Worm (Caenorhabditis elegans) whole organism, L1 larva: Measurements from ENCODE around the gene ZC317.7.

ENCODE experiments used
- F16B12.6 ChIP-seq: fragments of 150-350 bp; optimal IDR thresholded peaks from 2 replicates; lab custom pipeline; 2014; ENCODE audit warnings: missing biosample characterization, missing genetic modification characterization
- egl-13 ChIP-seq: sonication (generic microtip); optimal IDR thresholded peaks from 2 replicates; lab custom pipeline; 2016; ENCODE audit warnings: missing genotype, missing genetic modification reagents, missing genetic modification characterization, missing compliant biosample characterization
- fkh-10 ChIP-seq: sonication (generic microtip); optimal IDR thresholded peaks from 2 replicates; lab custom pipeline; 2017; ENCODE audit warnings: missing biosample characterization, missing genetic modification reagents, missing genetic modification characterization
- lin-13 ChIP-seq: fragments of 150-350 bp; optimal IDR thresholded peaks from 2 replicates; lab custom pipeline; 2014; ENCODE audit warnings: missing biosample characterization, missing genetic modification reagents, missing genetic modification characterization
- lir-3 ChIP-seq: sonication (generic microtip); optimal IDR thresholded peaks from 2 replicates; lab custom pipeline; 2016; ENCODE audit warnings: mild to moderate bottlenecking, missing genetic modification characterization, moderate library complexity, missing compliant biosample characterization; ENCODE audit not compliant: poor library complexity
- lsy-2 ChIP-seq, 2 experiments: fragments of 150-350 bp; optimal IDR thresholded peaks; 2 replicates each; lab custom pipeline; 2014; ENCODE audit warnings: missing biosample characterization in 2 of 2, missing genetic modification characterization in 2 of 2
- mdl-1 ChIP-seq, 2 experiments: fragments of 150-350 bp; optimal IDR thresholded peaks; 2 replicates each; lab custom pipeline; 2014 to 2017; ENCODE audit warnings: missing biosample characterization in 2 of 2, missing genetic modification characterization in 2 of 2, inconsistent platforms in 1 of 2
- nhr-11 ChIP-seq: fragments of 150-350 bp; optimal IDR thresholded peaks from 2 replicates; lab custom pipeline; 2014; ENCODE audit warnings: missing biosample characterization, missing genetic modification characterization
- nhr-77 ChIP-seq: fragments of 150-350 bp; optimal IDR thresholded peaks from 2 replicates; lab custom pipeline; 2014; ENCODE audit warnings: missing biosample characterization, missing genetic modification characterization
- nhr-85 ChIP-seq: sonication (generic microtip); peaks from one replicate; lab custom pipeline; 2016; ENCODE audit warnings: missing genetic modification characterization, inconsistent platforms, missing compliant biosample characterization
- sptf-1 ChIP-seq: fragments of 150-350 bp; optimal IDR thresholded peaks from 2 replicates; lab custom pipeline; 2014; ENCODE audit warnings: missing biosample characterization, missing genetic modification characterization
- swsn-7 ChIP-seq: sonication (generic microtip); optimal IDR thresholded peaks from 2 replicates; lab custom pipeline; 2016; ENCODE audit warnings: missing genetic modification characterization, missing compliant biosample characterization
- unc-62 ChIP-seq: fragments of 150-350 bp; optimal IDR thresholded peaks from 2 replicates; lab custom pipeline; 2014; ENCODE audit warnings: missing biosample characterization, missing genetic modification reagents, missing genetic modification characterization
- zag-1 ChIP-seq: fragments of 150-350 bp; optimal IDR thresholded peaks from 2 replicates; lab custom pipeline; 2014; ENCODE audit warnings: missing biosample characterization, missing genetic modification characterization

DNA sequence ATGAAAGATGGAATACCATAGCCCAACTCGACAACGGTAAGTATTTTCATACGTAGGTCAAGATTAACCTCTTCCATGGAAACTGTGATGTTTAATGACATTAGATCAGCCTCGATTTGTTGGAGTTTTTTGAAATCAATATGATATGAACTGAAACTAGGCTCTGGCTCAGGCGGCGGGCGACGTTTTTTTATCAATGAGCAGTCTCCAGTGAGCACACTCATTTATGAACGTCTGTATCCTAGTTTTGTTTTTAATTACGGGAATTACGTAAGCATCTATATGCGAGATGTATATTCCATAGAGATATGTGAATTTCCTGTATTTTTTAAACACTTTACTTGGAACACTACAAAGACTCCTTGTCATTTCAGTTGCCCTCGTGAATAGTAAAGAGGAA is 7.9 kb downstream of the ZC317.7 start, which contains the start of gene srg-67:
- TF ChIP-seq lsy-2 (tag; optimal IDR thresholded peaks at IDR 0.05; lab: Kevin White, UChicago) (no peak), fkh-10 (GFP tag; lab: Kevin White, UChicago) (no peak), mdl-1 (tag; optimal IDR thresholded peaks at IDR 0.05; lab: Kevin White, UChicago) (no peak), lir-3 (tag; lab: Kevin White, UChicago) (no peak), nhr-11 (tag; lab: Kevin White, UChicago) (no peak), nhr-77 (tag; lab: Kevin White, UChicago) (no peak), sptf-1 (tag; lab: Kevin White, UChicago) (no peak), nhr-85 (tag; lab: Kevin White, UChicago) (no peak), lin-13 (GFP tag; lab: Kevin White, UChicago) (no peak), F16B12.6 (tag; lab: Kevin White, UChicago) (no peak), swsn-7 (tag; lab: Kevin White, UChicago) (no peak), zag-1 (tag; lab: Kevin White, UChicago) (no peak), egl-13 (no peak), unc-62 (no peak)
